Worm (Caenorhabditis elegans) whole organism, late embryonic: Measurements from ENCODE around the gene par-3.
A peak's percentile ranks its signal among the peaks of the same experiment; 100 is the strongest.

ENCODE experiments used
- C08G9.2 ChIP-seq: sonication (generic microtip); optimal IDR thresholded peaks from 2 replicates; lab custom pipeline; 2016; ENCODE audit warnings: mild to moderate bottlenecking, missing genetic modification characterization, moderate library complexity, missing compliant biosample characterization
- F13H6.1 ChIP-seq: sonication (generic microtip); optimal IDR thresholded peaks from 2 replicates; lab custom pipeline; 2016; ENCODE audit warnings: missing genetic modification characterization, missing compliant biosample characterization
- T23F11.4 ChIP-seq: fragments of 200-800 bp; sonication (Bioruptor generic); optimal IDR thresholded peaks from 2 replicates; lab custom pipeline; 2018; ENCODE audit warnings: mild to moderate bottlenecking, missing genetic modification characterization, missing compliant biosample characterization
- ama-1 ChIP-seq: fragments of 150-350 bp; optimal IDR thresholded peaks from 2 replicates; lab custom pipeline; 2014
- ceh-18 ChIP-seq: sonication (generic microtip); optimal IDR thresholded peaks from 2 replicates; lab custom pipeline; 2016; ENCODE audit warnings: missing genetic modification characterization, missing compliant biosample characterization
- ceh-19 ChIP-seq: fragments of 200-800 bp; sonication (Bioruptor generic); optimal IDR thresholded peaks from 2 replicates; lab custom pipeline; 2018; ENCODE audit warnings: mild to moderate bottlenecking, missing genetic modification characterization, missing compliant biosample characterization
- ceh-2 ChIP-seq: sonication (generic microtip); optimal IDR thresholded peaks from 2 replicates; lab custom pipeline; 2016; ENCODE audit warnings: missing genotype, missing genetic modification characterization, missing compliant biosample characterization
- ceh-30 ChIP-seq: fragments of 150-350 bp; optimal IDR thresholded peaks from 2 replicates; lab custom pipeline; 2014; ENCODE audit warnings: missing biosample characterization, missing genetic modification characterization
- ceh-34 ChIP-seq: sonication (generic microtip); optimal IDR thresholded peaks from 2 replicates; lab custom pipeline; 2016; ENCODE audit warnings: mild to moderate bottlenecking, missing genetic modification characterization, missing compliant biosample characterization
- ceh-45 ChIP-seq: fragments of 200-800 bp; sonication (Bioruptor generic); IDR thresholded peaks from 2 replicates; pipeline ENCODE4 v1.3.6; 2022; ENCODE audit warnings: missing genetic modification reagents, missing genetic modification characterization, missing compliant biosample characterization
- ceh-9 ChIP-seq: sonication (generic microtip); optimal IDR thresholded peaks from 2 replicates; lab custom pipeline; 2016; ENCODE audit warnings: mild to moderate bottlenecking, missing genetic modification characterization, inconsistent platforms, missing compliant biosample characterization
- che-1 ChIP-seq: sonication (generic microtip); optimal IDR thresholded peaks from 2 replicates; lab custom pipeline; 2016; ENCODE audit warnings: mild to moderate bottlenecking, missing genetic modification characterization, missing compliant biosample characterization
- dve-1 ChIP-seq: sonication (generic microtip); optimal IDR thresholded peaks from 2 replicates; lab custom pipeline; 2017; ENCODE audit warnings: antibody characterized with exemption, mild to moderate bottlenecking, missing genetic modification characterization, missing compliant biosample characterization
- elt-2 ChIP-seq: sonication (generic microtip); optimal IDR thresholded peaks from 2 replicates; lab custom pipeline; 2016; ENCODE audit warnings: missing genetic modification reagents, missing genetic modification characterization, missing compliant biosample characterization
- elt-4 ChIP-seq: sonication (generic microtip); optimal IDR thresholded peaks from 2 replicates; lab custom pipeline; 2016; ENCODE audit warnings: missing genetic modification characterization, missing compliant biosample characterization
- ets-4 ChIP-seq: sonication (generic microtip); optimal IDR thresholded peaks from 2 replicates; lab custom pipeline; 2016; ENCODE audit warnings: missing genetic modification characterization, missing compliant biosample characterization
- fax-1 ChIP-seq: sonication (generic microtip); optimal IDR thresholded peaks from 2 replicates; lab custom pipeline; 2016; ENCODE audit warnings: missing genotype, missing genetic modification characterization, missing compliant biosample characterization
- fkh-10 ChIP-seq: fragments of 150-350 bp; optimal IDR thresholded peaks from 2 replicates; lab custom pipeline; 2014; ENCODE audit warnings: missing biosample characterization, missing genetic modification reagents, missing genetic modification characterization
- hlh-15 ChIP-seq: sonication (generic microtip); optimal IDR thresholded peaks from 2 replicates; lab custom pipeline; 2016; ENCODE audit warnings: missing genetic modification characterization, missing compliant biosample characterization
- hlh-30 ChIP-seq: sonication (generic microtip); optimal IDR thresholded peaks from 2 replicates; lab custom pipeline; 2017; ENCODE audit warnings: antibody characterized with exemption, missing genetic modification characterization, missing compliant biosample characterization; ENCODE audit not compliant: insufficient read depth
- lim-6 ChIP-seq: sonication (generic microtip); optimal IDR thresholded peaks from 2 replicates; lab custom pipeline; 2016; ENCODE audit warnings: missing genetic modification characterization, missing compliant biosample characterization
- lin-11 ChIP-seq: fragments of 200-800 bp; sonication (Bioruptor generic); optimal IDR thresholded peaks from 2 replicates; lab custom pipeline; 2018; ENCODE audit warnings: mild to moderate bottlenecking, missing genetic modification characterization, missing compliant biosample characterization
- mec-3 ChIP-seq: sonication (generic microtip); optimal IDR thresholded peaks from 2 replicates; lab custom pipeline; 2016; ENCODE audit warnings: borderline replicate concordance, missing genetic modification characterization, missing compliant biosample characterization
- nfya-1 ChIP-seq: sonication (generic microtip); optimal IDR thresholded peaks from 2 replicates; lab custom pipeline; 2017; ENCODE audit warnings: missing genetic modification characterization, mild to moderate bottlenecking, missing compliant biosample characterization, antibody characterized with exemption, moderate library complexity
- nhr-232 ChIP-seq: sonication (generic microtip); optimal IDR thresholded peaks from 2 replicates; lab custom pipeline; 2016; ENCODE audit warnings: missing genetic modification characterization, missing compliant biosample characterization
- odd-2 ChIP-seq: sonication (generic microtip); optimal IDR thresholded peaks from 2 replicates; lab custom pipeline; 2017; ENCODE audit warnings: antibody characterized with exemption, mild to moderate bottlenecking, missing genetic modification characterization, missing compliant biosample characterization
- pha-2 ChIP-seq: sonication (generic microtip); optimal IDR thresholded peaks from 2 replicates; lab custom pipeline; 2017; ENCODE audit warnings: mild to moderate bottlenecking, missing genetic modification characterization, missing compliant biosample characterization
- pqm-1 ChIP-seq: sonication (generic microtip); optimal IDR thresholded peaks from 2 replicates; lab custom pipeline; 2016; ENCODE audit warnings: missing genetic modification characterization, missing compliant biosample characterization
- sdc-2 ChIP-seq: sonication (generic microtip); optimal IDR thresholded peaks from 2 replicates; lab custom pipeline; 2016; ENCODE audit warnings: missing genotype, missing genetic modification characterization, missing compliant biosample characterization
- sox-2 ChIP-seq: fragments of 200-800 bp; sonication (Bioruptor generic); IDR thresholded peaks from 2 replicates; pipeline ENCODE4 v1.3.6; 2022; ENCODE audit warnings: missing genetic modification reagents, missing genetic modification characterization, missing compliant biosample characterization
- unc-86 ChIP-seq: sonication (generic microtip); optimal IDR thresholded peaks from 2 replicates; lab custom pipeline; 2016; ENCODE audit warnings: missing genetic modification characterization, missing compliant biosample characterization
- zip-5 ChIP-seq: sonication (generic microtip); optimal IDR thresholded peaks from 2 replicates; lab custom pipeline; 2016; ENCODE audit warnings: missing genetic modification characterization, missing compliant biosample characterization
- ztf-16 ChIP-seq: sonication (generic microtip); optimal IDR thresholded peaks from 2 replicates; lab custom pipeline; 2017; ENCODE audit warnings: missing genetic modification characterization, missing compliant biosample characterization

The par-3 gene

ce11 chrIII:5710676-5711075 is 46.6 kb downstream of the par-3 start:
- TF ChIP-seq pqm-1 (tag; lab: Kevin White, UChicago) = no peak
- no peak for TF ChIP-seq ceh-45
- TF ChIP-seq elt-2 (tag; lab: Kevin White, UChicago) = peak; percentile 42
- TF ChIP-seq ets-4 = peak; percentile 70
- no peak for TF ChIP-seq hlh-30 (tag; lab: Kevin White, UChicago)
- peak; percentile 68 for TF ChIP-seq nfya-1
- no peak for TF ChIP-seq che-1 (tag; lab: Kevin White, UChicago)
- TF ChIP-seq F13H6.1 (tag; lab: Kevin White, UChicago) = no peak
- no peak for TF ChIP-seq ceh-9 (tag; lab: Kevin White, UChicago)

ce11 chrIII:5711242-5711641 is 47.2 kb downstream of the par-3 start, which contains the start of gene rbm-26:
rbm-26 (plus strand) TSS chrIII:5711542.
- TF ChIP-seq ceh-18 (tag; lab: Kevin White, UChicago) (no peak), ama-1 (lab: Kevin White, UChicago) (no peak), ceh-2 (tag; lab: Kevin White, UChicago) (no peak), dve-1 (tag; lab: Kevin White, UChicago) (no peak), ztf-16 (tag; lab: Kevin White, UChicago) (no peak), unc-86 (tag; lab: Kevin White, UChicago) (no peak), sox-2 (GFP tag; lab: Robert Waterston, UW) (no peak), ceh-34 (tag; lab: Kevin White, UChicago) (no peak)

ce11 chrIII:5711881-5712643 is 48.0 kb downstream of the par-3 start:
- no peak for TF ChIP-seq ztf-16 (tag; lab: Kevin White, UChicago)
- TF ChIP-seq fkh-10 = no peak
- no peak for TF ChIP-seq T23F11.4 (GFP tag; lab: Kevin White, UChicago)
- TF ChIP-seq odd-2 = no peak
- TF ChIP-seq dve-1 (tag; lab: Kevin White, UChicago) = no peak
- no peak for TF ChIP-seq elt-4 (tag; lab: Kevin White, UChicago)
- no peak for TF ChIP-seq F13H6.1 (tag; lab: Kevin White, UChicago)
- no peak for TF ChIP-seq ceh-18 (tag; lab: Kevin White, UChicago)
- TF ChIP-seq ceh-30 (tag; lab: Kevin White, UChicago) = no peak
- TF ChIP-seq lim-6 (tag; lab: Kevin White, UChicago) = no peak
- TF ChIP-seq hlh-15 (tag; lab: Kevin White, UChicago) = no peak
- no peak for TF ChIP-seq pha-2
- TF ChIP-seq, all 69 proteins: peak for 0

ce11 chrIII:5714230-5714983 is 50.4 kb downstream of the par-3 start, which contains the start of gene arf-1:
arf-1 (plus strand) TSS chrIII:5714886.
- TF ChIP-seq zip-5 (no peak), che-1 (tag; lab: Kevin White, UChicago) (no peak), C08G9.2 (tag; lab: Kevin White, UChicago) (no peak), ceh-2 (tag; lab: Kevin White, UChicago) (no peak), nhr-232 (tag; lab: Kevin White, UChicago) (no peak), fax-1 (tag; lab: Kevin White, UChicago) (no peak), unc-86 (tag; lab: Kevin White, UChicago) (no peak), pha-2 (no peak), ceh-34 (tag; lab: Kevin White, UChicago) (no peak), lin-11 (tag; lab: Kevin White, UChicago) (no peak), hlh-30 (tag; lab: Kevin White, UChicago) (no peak), ceh-19 (GFP tag; lab: Kevin White, UChicago) (no peak), pqm-1 (tag; lab: Kevin White, UChicago) (no peak), dve-1 (tag; lab: Kevin White, UChicago) (no peak), nfya-1 (no peak), sdc-2 (tag; lab: Kevin White, UChicago) (no peak), mec-3 (tag; lab: Kevin White, UChicago) (no peak)
